Worm (Caenorhabditis elegans) whole organism, L4 larva: Measurements from ENCODE around the gene srh-73.

Experiments used
- D1046.2 ChIP-seq: fragments of 200-800 bp; sonication (Bioruptor generic); IDR thresholded peaks from 2 replicates; pipeline ENCODE4 v1.3.6; 2022; ENCODE audit warnings: missing genetic modification characterization, missing compliant biosample characterization
- F44E2.7 ChIP-seq: fragments of 200-800 bp; sonication (Bioruptor generic); IDR thresholded peaks from 2 replicates; pipeline ENCODE4 v2.1.2; 2022; ENCODE audit warnings: missing genetic modification characterization, missing compliant biosample characterization
- R02D3.7 ChIP-seq: fragments of 150-350 bp; sonication (generic microtip); optimal IDR thresholded peaks from 3 replicates; lab custom pipeline; 2014; ENCODE audit warnings: missing biosample characterization, missing genetic modification characterization
- T20F7.1 ChIP-seq: fragments of 200-800 bp; sonication (Bioruptor generic); optimal IDR thresholded peaks from 2 replicates; lab custom pipeline; 2018; ENCODE audit warnings: mild to moderate bottlenecking, missing genetic modification characterization, missing compliant biosample characterization
- T26A8.4 ChIP-seq: fragments of 200-800 bp; sonication (Bioruptor generic); IDR thresholded peaks from 2 replicates; pipeline ENCODE4 v1.3.6; 2022; ENCODE audit warnings: missing genetic modification characterization, missing compliant biosample characterization
- Y48G9A.11 ChIP-seq: fragments of 200-800 bp; sonication (Bioruptor generic); IDR thresholded peaks from 2 replicates; pipeline ENCODE4 v1.3.6; 2022; ENCODE audit warnings: missing genetic modification reagents, missing genetic modification characterization, missing compliant biosample characterization
- Y75B8A.6 ChIP-seq: fragments of 200-800 bp; sonication (Bioruptor generic); IDR thresholded peaks from 2 replicates; pipeline ENCODE4 v1.3.6; 2022; ENCODE audit warnings: missing genetic modification reagents, missing genetic modification characterization, missing compliant biosample characterization
- aha-1 ChIP-seq: fragments of 150-350 bp; peaks from one replicate; lab custom pipeline; 2014; ENCODE audit warnings: missing biosample characterization, missing genetic modification characterization
- aly-2 ChIP-seq: sonication (generic microtip); optimal IDR thresholded peaks from 2 replicates; lab custom pipeline; 2018; ENCODE audit warnings: missing biosample characterization, missing genetic modification characterization
- ama-1 ChIP-seq: fragments of 150-350 bp; optimal IDR thresholded peaks from 2 replicates; lab custom pipeline; 2014; ENCODE audit warnings: inconsistent platforms, mixed read lengths
- ceh-62 ChIP-seq: sonication (generic microtip); optimal IDR thresholded peaks from 2 replicates; lab custom pipeline; 2017; ENCODE audit warnings: missing biosample characterization, missing genetic modification characterization
- ctbp-1 ChIP-seq: fragments of 200-800 bp; sonication (Bioruptor generic); IDR thresholded peaks from 2 replicates; pipeline ENCODE4 v1.3.6; 2022; ENCODE audit warnings: missing genetic modification reagents, missing genetic modification characterization, missing compliant biosample characterization
- daf-16 ChIP-seq, 3 experiments: sonication (generic microtip); optimal IDR thresholded peaks; 2 replicates each; lab custom pipeline; 2016 to 2017; ENCODE audit warnings: missing genetic modification characterization in 3 of 3, missing genetic modification reagents in 3 of 3, mild to moderate bottlenecking in 2 of 3, missing compliant biosample characterization in 2 of 3, missing biosample characterization in 1 of 3, moderate library complexity in 1 of 3
- daf-19 ChIP-seq: fragments of 200-800 bp; sonication (Bioruptor generic); conservative IDR thresholded peaks from 2 replicates; pipeline ENCODE4 v1.3.6; 2022; ENCODE audit warnings: missing genetic modification characterization, missing compliant biosample characterization
- dmd-6 ChIP-seq: fragments of 200-800 bp; sonication (Bioruptor generic); IDR thresholded peaks from 2 replicates; pipeline ENCODE4 v1.3.6; 2022; ENCODE audit warnings: missing genetic modification reagents, missing genetic modification characterization, missing compliant biosample characterization
- dve-1 ChIP-seq: sonication (generic microtip); optimal IDR thresholded peaks from 2 replicates; lab custom pipeline; 2017; ENCODE audit warnings: antibody characterized with exemption, mild to moderate bottlenecking, missing genetic modification characterization, missing compliant biosample characterization; ENCODE audit not compliant: insufficient read depth
- fos-1 ChIP-seq: fragments of 150-350 bp; optimal IDR thresholded peaks from 2 replicates; lab custom pipeline; 2014; ENCODE audit warnings: missing biosample characterization, missing genetic modification characterization
- hlh-11 ChIP-seq: fragments of 200-800 bp; sonication (Bioruptor generic); optimal IDR thresholded peaks from 2 replicates; lab custom pipeline; 2018; ENCODE audit warnings: mild to moderate bottlenecking, missing genetic modification characterization, missing compliant biosample characterization
- hlh-30 ChIP-seq: sonication (generic microtip); optimal IDR thresholded peaks from 2 replicates; lab custom pipeline; 2017; ENCODE audit warnings: antibody characterized with exemption, mild to moderate bottlenecking, missing genetic modification characterization, missing compliant biosample characterization; ENCODE audit not compliant: insufficient read depth
- jun-1 ChIP-seq: fragments of 150-350 bp; optimal IDR thresholded peaks from 2 replicates; lab custom pipeline; 2014; ENCODE audit warnings: missing biosample characterization, missing genetic modification reagents, missing genetic modification characterization
- lin-1 ChIP-seq: fragments of 200-800 bp; sonication (Bioruptor generic); IDR thresholded peaks from 2 replicates; pipeline ENCODE4 v1.3.6; 2022; ENCODE audit warnings: missing genetic modification reagents, missing genetic modification characterization, missing compliant biosample characterization
- lin-38 ChIP-seq: fragments of 200-800 bp; sonication (Bioruptor generic); IDR thresholded peaks from 2 replicates; pipeline ENCODE4 v1.3.6; 2022; ENCODE audit warnings: missing genetic modification reagents, missing genetic modification characterization, missing compliant biosample characterization
- lsy-2 ChIP-seq, 2 experiments: fragments of 150-350 bp in 1 of 2; sonication (generic microtip) in 1 of 2; optimal IDR thresholded peaks; 2 replicates each; lab custom pipeline; 2014 to 2017; ENCODE audit warnings: missing biosample characterization in 2 of 2, missing genetic modification characterization in 2 of 2
- madf-5 ChIP-seq, 2 experiments: fragments of 200-800 bp; sonication (Bioruptor generic); IDR thresholded peaks; 2 replicates each; pipeline ENCODE4 v1.3.6; 2022; ENCODE audit warnings: missing compliant biosample characterization in 2 of 2, missing genetic modification characterization in 2 of 2
- mdl-1 ChIP-seq, 2 experiments: fragments of 150-350 bp in 1 of 2; sonication (generic microtip) in 1 of 2; optimal IDR thresholded peaks; 2 replicates each; lab custom pipeline; 2014 to 2017; ENCODE audit warnings: missing biosample characterization in 2 of 2, missing genetic modification characterization in 2 of 2
- mdt-29 ChIP-seq: fragments of 200-800 bp; sonication (Bioruptor generic); IDR thresholded peaks from 2 replicates; pipeline ENCODE4 v1.3.6; 2022; ENCODE audit warnings: missing genetic modification reagents, missing genetic modification characterization, missing compliant biosample characterization
- mep-1 ChIP-seq: fragments of 150-350 bp; sonication (generic microtip); optimal IDR thresholded peaks from 3 replicates; lab custom pipeline; 2014; ENCODE audit warnings: missing biosample characterization, missing genetic modification characterization
- mes-2 ChIP-seq: sonication (generic microtip); optimal IDR thresholded peaks from 2 replicates; lab custom pipeline; 2016; ENCODE audit warnings: missing genotype, mild to moderate bottlenecking, missing genetic modification characterization, missing compliant biosample characterization; ENCODE audit not compliant: poor library complexity, severe bottlenecking
- mxl-2 ChIP-seq: fragments of 200-800 bp; sonication (Bioruptor generic); conservative IDR thresholded peaks from 2 replicates; pipeline ENCODE4 v1.3.6; 2022; ENCODE audit warnings: missing genetic modification reagents, missing genetic modification characterization, missing compliant biosample characterization
- nhr-237 ChIP-seq: sonication (generic microtip); optimal IDR thresholded peaks from 2 replicates; lab custom pipeline; 2017; ENCODE audit warnings: missing biosample characterization, missing genetic modification characterization
- nhr-28 ChIP-seq: fragments of 150-350 bp; optimal IDR thresholded peaks from 2 replicates; lab custom pipeline; 2014; ENCODE audit warnings: missing biosample characterization, missing genetic modification characterization
- nhr-48 ChIP-seq: sonication (generic microtip); optimal IDR thresholded peaks from 2 replicates; lab custom pipeline; 2016; ENCODE audit warnings: mild to moderate bottlenecking, missing genetic modification characterization, missing compliant biosample characterization
- nhr-77 ChIP-seq: fragments of 150-350 bp; optimal IDR thresholded peaks from 2 replicates; lab custom pipeline; 2014; ENCODE audit warnings: missing biosample characterization, missing genetic modification characterization
- php-3 ChIP-seq: fragments of 200-800 bp; sonication (Bioruptor generic); IDR thresholded peaks from 2 replicates; pipeline ENCODE4 v1.3.6; 2022; ENCODE audit warnings: missing genetic modification reagents, missing genetic modification characterization, missing compliant biosample characterization
- saeg-2 ChIP-seq: fragments of 200-800 bp; sonication (Bioruptor generic); IDR thresholded peaks from 2 replicates; pipeline ENCODE4 v1.3.6; 2022; ENCODE audit warnings: missing genetic modification reagents, missing genetic modification characterization, missing compliant biosample characterization
- set-16 ChIP-seq: fragments of 200-800 bp; sonication (Bioruptor generic); IDR thresholded peaks from 2 replicates; pipeline ENCODE4 v1.3.6; 2022; ENCODE audit warnings: missing genetic modification reagents, missing genetic modification characterization, missing compliant biosample characterization
- snpc-4 ChIP-seq: fragments of 150-350 bp; optimal IDR thresholded peaks from 2 replicates; lab custom pipeline; 2014; ENCODE audit warnings: missing biosample characterization, missing genetic modification characterization
- spr-1 ChIP-seq: sonication (generic microtip); optimal IDR thresholded peaks from 2 replicates; lab custom pipeline; 2016; ENCODE audit warnings: mild to moderate bottlenecking, missing genetic modification characterization, missing compliant biosample characterization
- spr-3 ChIP-seq: fragments of 200-800 bp; sonication (Bioruptor generic); optimal IDR thresholded peaks from 2 replicates; lab custom pipeline; 2018; ENCODE audit warnings: mild to moderate bottlenecking, missing genetic modification characterization, missing compliant biosample characterization
- tra-1 ChIP-seq: fragments of 200-800 bp; sonication (Bioruptor generic); IDR thresholded peaks from 2 replicates; pipeline ENCODE4 v1.3.6; 2022; ENCODE audit warnings: missing genetic modification reagents, missing genetic modification characterization, missing compliant biosample characterization
- unc-130 ChIP-seq: sonication (generic microtip); optimal IDR thresholded peaks from 2 replicates; lab custom pipeline; 2016; ENCODE audit warnings: missing genetic modification reagents, missing genetic modification characterization, missing compliant biosample characterization
- unc-62 ChIP-seq, 3 experiments: fragments of 150-350 bp in 1 of 3; sonication (generic microtip); optimal IDR thresholded peaks in 2 of 3; peaks in 1 of 3; 1 replicate in 1 of 3; 2 replicates in 2 of 3; lab custom pipeline; 2014 to 2017; ENCODE audit warnings: missing biosample characterization in 3 of 3, missing genetic modification characterization in 3 of 3, missing genetic modification reagents in 3 of 3, missing genotype in 1 of 3
- zfp-2 ChIP-seq: sonication (generic microtip); optimal IDR thresholded peaks from 2 replicates; lab custom pipeline; 2016; ENCODE audit warnings: mild to moderate bottlenecking, missing genetic modification characterization, missing compliant biosample characterization
- zfp-3 ChIP-seq: fragments of 200-800 bp; sonication (Bioruptor generic); conservative IDR thresholded peaks from 2 replicates; pipeline ENCODE4 v1.3.6; 2022; ENCODE audit warnings: missing genetic modification reagents, missing genetic modification characterization, missing compliant biosample characterization
- ztf-11 ChIP-seq: fragments of 150-350 bp; optimal IDR thresholded peaks from 2 replicates; lab custom pipeline; 2014; ENCODE audit warnings: missing biosample characterization, missing genetic modification characterization

srh-73 gene

ce11 chrII:12518008-12518407, 6.0 kb downstream of the srh-73 start:
- TF ChIP-seq zfp-2 (tag; lab: Kevin White, UChicago) (no peak), dmd-6 (GFP tag; lab: Robert Waterston, UW) (peak; percentile 23; the same call in 1 of the 2 replicates), Y48G9A.11 (GFP tag; lab: Robert Waterston, UW) (no peak), unc-62 (GFP tag; optimal IDR thresholded peaks at IDR 0.05 in 1 of 2; lab: Kevin White, UChicago) (peak in 1 of 2 experiments; percentile 47), unc-62 (tag; optimal IDR thresholded peaks at IDR 0.05; lab: Kevin White, UChicago) (no peak), unc-130 (GFP tag; lab: Kevin White, UChicago) (no peak), hlh-30 (no peak), spr-3 (GFP tag; lab: Kevin White, UChicago) (no peak), nhr-77 (tag; lab: Kevin White, UChicago) (no peak), hlh-11 (tag; lab: Kevin White, UChicago) (peak; percentile 22), dve-1 (tag; lab: Kevin White, UChicago) (peak; percentile 72), F44E2.7 (GFP tag; lab: Robert Waterston, UW) (no peak), lsy-2 (tag; optimal IDR thresholded peaks at IDR 0.05; lab: Kevin White, UChicago) (no peak), D1046.2 (GFP tag; lab: Robert Waterston, UW) (no peak), php-3 (peak; percentile 38; the same call in 1 of the 2 replicates), R02D3.7 (no peak), mes-2 (tag; lab: Kevin White, UChicago) (no peak), saeg-2 (no peak), aly-2 (tag; lab: Kevin White, UChicago) (no peak), nhr-28 (tag; lab: Kevin White, UChicago) (peak; percentile 4), daf-16 (GFP tag; optimal IDR thresholded peaks at IDR 0.05; lab: Kevin White, UChicago) (no peak), daf-16 (tag; optimal IDR thresholded peaks at IDR 0.05; lab: Kevin White, UChicago) (peak; percentile 45), mdt-29 (GFP tag; lab: Robert Waterston, UW) (0 out of 2 replicates have a peak, but pooled peaks have one; percentile 9), madf-5 (GFP tag; IDR thresholded peaks at IDR 0.05; lab: Robert Waterston, UW) (no peak)
- TF ChIP-seq, all 104 proteins: peak for 8

ce11 chrII:12518809-12519344, 6.9 kb downstream of the srh-73 start, which contains the start of gene srh-70:
srh-70 (minus strand) TSS chrII:12518859.
- TF ChIP-seq ama-1 (peak; percentile 74), php-3 (peak; percentile 95), nhr-28 (tag; lab: Kevin White, UChicago) (peak; percentile 79), fos-1 (tag; lab: Kevin White, UChicago) (peak; percentile 15), snpc-4 (tag; lab: Kevin White, UChicago) (no peak), aha-1 (tag; lab: Kevin White, UChicago) (peak; percentile 74), hlh-11 (tag; lab: Kevin White, UChicago) (peak; percentile 90), nhr-237 (no peak), jun-1 (tag; lab: Kevin White, UChicago) (peak; percentile 2), Y75B8A.6 (GFP tag; lab: Robert Waterston, UW) (peak; percentile 87; the same call in 1 of the 2 replicates), mdl-1 (tag; optimal IDR thresholded peaks at IDR 0.05; lab: Kevin White, UChicago) (peak in 1 of 2 experiments; percentile 50), mep-1 (tag; lab: Kevin White, UChicago) (no peak), nhr-48 (tag; lab: Kevin White, UChicago) (peak; percentile 65), dmd-6 (GFP tag; lab: Robert Waterston, UW) (peak; percentile 98), lin-38 (GFP tag; lab: Robert Waterston, UW) (0 out of 2 replicates have a peak, but pooled peaks have one; percentile 50), daf-19 (GFP tag; lab: Robert Waterston, UW) (no peak), mxl-2 (GFP tag; lab: Robert Waterston, UW) (peak; percentile 70), unc-130 (GFP tag; lab: Kevin White, UChicago) (no peak), R02D3.7 (no peak), set-16 (GFP tag; lab: Robert Waterston, UW) (peak; percentile 69), ctbp-1 (GFP tag; lab: Robert Waterston, UW) (peak; percentile 44; the same call in 1 of the 2 replicates), lin-1 (GFP tag; lab: Robert Waterston, UW) (peak; percentile 49; the same call in 1 of the 2 replicates), ceh-62 (tag; lab: Kevin White, UChicago) (no peak), spr-1 (tag; lab: Kevin White, UChicago) (peak; percentile 36), nhr-77 (tag; lab: Kevin White, UChicago) (peak; percentile 86), zfp-3 (0 out of 2 replicates have a peak, but pooled peaks have one; percentile 20), ztf-11 (tag; lab: Kevin White, UChicago) (no peak), tra-1 (peak; percentile 91), mes-2 (tag; lab: Kevin White, UChicago) (peak; percentile 40), T20F7.1 (GFP tag; lab: Kevin White, UChicago) (peak; percentile 71), daf-16 (GFP tag; optimal IDR thresholded peaks at IDR 0.05; lab: Kevin White, UChicago) (peak in 1 of 2 experiments; percentile 35), daf-16 (tag; optimal IDR thresholded peaks at IDR 0.05; lab: Kevin White, UChicago) (peak; percentile 81), mdt-29 (GFP tag; lab: Robert Waterston, UW) (peak; percentile 97), hlh-30 (peak; percentile 55), dve-1 (tag; lab: Kevin White, UChicago) (peak; percentile 95), T26A8.4 (GFP tag; lab: Robert Waterston, UW) (peak; percentile 64)
